Fruit fly (Drosophila melanogaster): ENCODE measurements around the gene Pdha.
A peak's percentile ranks its signal among the peaks of the same experiment; 100 is the strongest.

Gene Pdha

DNA sequence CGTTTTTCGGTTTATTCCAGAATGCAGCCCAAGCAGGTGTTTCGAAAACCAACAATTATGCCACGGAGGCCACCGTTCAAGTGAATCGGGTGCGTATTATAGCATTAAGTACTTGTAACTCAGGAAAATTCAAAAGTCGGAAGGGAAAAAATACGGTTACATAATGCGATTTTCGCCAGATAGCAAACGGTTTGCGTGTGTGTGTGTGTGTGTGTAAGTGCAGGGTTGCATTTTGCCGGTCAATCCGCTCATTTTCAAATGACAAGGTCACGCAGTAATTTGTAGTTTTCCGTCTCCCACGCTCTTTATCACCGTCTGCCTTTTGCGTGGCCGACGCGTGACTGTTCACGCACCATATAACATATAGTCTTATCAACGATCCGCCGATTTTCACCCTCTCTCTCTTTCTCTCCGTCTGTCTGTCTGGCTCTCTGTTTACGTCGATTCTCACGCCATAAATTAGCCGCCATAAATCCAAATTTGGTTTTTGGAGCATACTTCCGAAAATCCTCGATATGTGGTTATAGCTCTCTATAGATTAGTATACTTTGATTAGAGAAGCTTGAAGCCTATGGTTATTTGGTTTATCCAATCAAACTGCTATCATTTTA lies 825 bp downstream of the Pdha start:
- TF ChIP-seq pdm3 (GFP tag; optimal IDR thresholded peaks at IDR 0.05): no peak
- TF ChIP-seq CG10631 (GFP tag; optimal IDR thresholded peaks at IDR 0.05): no peak
- no peak for TF ChIP-seq Smox (GFP tag; optimal IDR thresholded peaks at IDR 0.05)
- TF ChIP-seq CG6163 (GFP tag; IDR thresholded peaks at IDR 0.05): no peak
- TF ChIP-seq CG11762 (GFP tag; optimal IDR thresholded peaks at IDR 0.05; ENCODE audit: insufficient read depth): no peak
- peak; percentile 61 for TF ChIP-seq Eip78C (GFP tag)
- TF ChIP-seq Hr4 (GFP tag; optimal IDR thresholded peaks at IDR 0.05): no peak
- peak; percentile 79 for TF ChIP-seq vri (GFP tag; optimal IDR thresholded peaks at IDR 0.05)
- TF ChIP-seq Hr39 (GFP tag; optimal IDR thresholded peaks at IDR 0.05): peak; percentile 42
- TF ChIP-seq salr (GFP tag; optimal IDR thresholded peaks at IDR 0.05): no peak
- TF ChIP-seq svp (GFP tag): no peak
- no peak for TF ChIP-seq ss (GFP tag; optimal IDR thresholded peaks at IDR 0.05)

DNA sequence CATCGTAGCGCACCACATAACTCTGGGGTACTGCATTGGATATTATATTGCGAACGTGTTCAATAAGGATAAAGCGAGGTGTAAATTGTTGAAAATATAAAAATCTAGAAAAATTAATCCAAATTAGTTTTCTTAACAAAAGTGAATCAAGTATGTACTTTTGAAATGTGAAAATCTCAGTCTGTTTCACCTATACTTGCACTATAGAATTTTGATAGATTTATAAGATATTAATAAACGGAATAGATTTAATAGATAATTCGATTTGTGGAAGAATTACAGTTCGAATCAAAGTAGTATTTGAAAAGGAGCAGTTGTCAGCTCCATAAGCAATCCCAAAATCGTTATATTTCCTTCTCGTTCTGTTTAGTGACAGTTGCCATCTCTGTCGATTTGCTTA lies 2.9 kb downstream of the Pdha start, which contains the start of gene CG7024:
Gene CG7024 (plus strand): TSS at position 301 of the 400 bp plus-strand sequence.
- TF ChIP-seq Eip78C (GFP tag): no peak
- no peak for TF ChIP-seq CG6808 (GFP tag; optimal IDR thresholded peaks at IDR 0.05)
- no peak for TF ChIP-seq CG11762 (GFP tag; optimal IDR thresholded peaks at IDR 0.05; ENCODE audit: insufficient read depth)
- no peak for TF ChIP-seq lz (GFP tag; optimal IDR thresholded peaks at IDR 0.05)
- TF ChIP-seq CG32006 (GFP tag; optimal IDR thresholded peaks at IDR 0.05): no peak
- no peak for TF ChIP-seq CG10669 (GFP tag; optimal IDR thresholded peaks at IDR 0.05)
- no peak for TF ChIP-seq esn (GFP tag; optimal IDR thresholded peaks at IDR 0.05)
- no peak for TF ChIP-seq CG31627 (GFP tag; optimal IDR thresholded peaks at IDR 0.05)
- no peak for TF ChIP-seq Smox (GFP tag; optimal IDR thresholded peaks at IDR 0.05)

DNA sequence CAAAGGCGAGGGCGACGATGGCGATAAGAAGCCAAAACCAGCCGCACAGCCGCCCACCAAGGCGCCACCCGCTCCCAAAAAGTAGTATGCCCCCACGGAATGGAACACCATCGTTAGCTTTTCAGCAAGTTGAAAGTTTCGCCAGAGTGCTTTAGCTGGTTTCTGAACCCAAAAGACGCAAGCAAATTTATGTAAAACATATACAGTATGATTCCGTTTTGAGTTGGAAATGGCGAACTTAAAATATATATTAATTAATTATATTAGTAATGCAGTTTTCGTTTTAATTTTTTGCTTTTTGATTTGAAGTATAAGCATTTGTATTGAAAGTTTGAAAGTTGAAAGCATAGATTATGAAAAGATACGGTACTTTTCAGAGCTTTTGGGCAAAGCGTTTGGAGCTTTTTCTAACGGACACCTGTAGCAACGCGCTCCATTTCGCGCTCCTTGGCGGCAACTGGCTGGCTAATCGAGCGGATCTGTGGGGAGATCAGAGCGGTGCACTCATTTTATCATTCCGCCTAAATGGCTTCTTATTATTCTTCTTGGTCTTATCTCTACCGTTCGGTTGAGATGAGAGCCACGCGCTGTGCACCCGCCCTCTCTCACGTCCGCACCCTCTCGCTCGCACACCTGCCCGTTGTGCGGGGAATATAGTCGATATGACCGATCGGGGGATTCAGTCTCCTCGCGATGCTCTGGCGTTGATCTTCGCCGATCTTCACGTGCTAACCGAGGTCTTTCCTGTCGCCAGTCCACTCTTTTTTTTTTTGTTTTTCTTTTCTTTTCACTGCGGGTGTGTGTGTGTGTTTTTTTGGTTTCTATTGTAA lies 5.4 kb downstream of the Pdha start, which contains the start of gene Proc-R:
Gene Proc-R (plus strand): TSS at position 680 of the 830 bp plus-strand sequence.
- TF ChIP-seq CG3919 (GFP tag; optimal IDR thresholded peaks at IDR 0.05) (no peak), eg (GFP tag; IDR thresholded peaks at IDR 0.05) (0 out of 3 replicates have a peak, but pooled peaks have one; percentile 8), CG16779 (tag; optimal IDR thresholded peaks at IDR 0.05) (no peak), fd85E (GFP tag; optimal IDR thresholded peaks at IDR 0.05) (no peak), svp (GFP tag) (peak; percentile 80), Gug (GFP tag; IDR thresholded peaks at IDR 0.05) (no peak)
